Worm (Caenorhabditis elegans) whole organism, L4 larva: ENCODE measurements around the gene F17C11.2.

Experiments
- egl-27 ChIP-seq: sonication (generic microtip); optimal IDR thresholded peaks from 3 replicates; lab custom pipeline; 2017; ENCODE audit warnings: missing biosample characterization, missing genetic modification reagents, missing genetic modification characterization
- jun-1 ChIP-seq: fragments of 150-350 bp; optimal IDR thresholded peaks from 2 replicates; lab custom pipeline; 2014; ENCODE audit warnings: missing biosample characterization, missing genetic modification reagents, missing genetic modification characterization
- lin-1 ChIP-seq: fragments of 200-800 bp; sonication (Bioruptor generic); IDR thresholded peaks from 2 replicates; pipeline ENCODE4 v1.3.6; 2022; ENCODE audit warnings: missing genetic modification reagents, missing genetic modification characterization, missing compliant biosample characterization
- lin-15B ChIP-seq: fragments of 150-350 bp; sonication (generic microtip); optimal IDR thresholded peaks from 3 replicates; lab custom pipeline; 2014; ENCODE audit warnings: missing biosample characterization, missing genetic modification characterization
- nhr-10 ChIP-seq: fragments of 150-350 bp; optimal IDR thresholded peaks from 2 replicates; lab custom pipeline; 2014; ENCODE audit warnings: missing biosample characterization, missing genetic modification characterization
- nhr-11 ChIP-seq: fragments of 150-350 bp; optimal IDR thresholded peaks from 2 replicates; lab custom pipeline; 2014; ENCODE audit warnings: missing biosample characterization, missing genetic modification characterization
- nhr-48 ChIP-seq: sonication (generic microtip); optimal IDR thresholded peaks from 2 replicates; lab custom pipeline; 2016; ENCODE audit warnings: mild to moderate bottlenecking, missing genetic modification characterization, missing compliant biosample characterization
- nhr-6 ChIP-seq: fragments of 150-350 bp; optimal IDR thresholded peaks from 2 replicates; lab custom pipeline; 2014; ENCODE audit warnings: missing biosample characterization, missing genetic modification characterization
- nhr-76 ChIP-seq: fragments of 150-350 bp; optimal IDR thresholded peaks from 2 replicates; lab custom pipeline; 2014; ENCODE audit warnings: missing biosample characterization, missing genetic modification characterization
- tra-1 ChIP-seq: fragments of 200-800 bp; sonication (Bioruptor generic); IDR thresholded peaks from 2 replicates; pipeline ENCODE4 v1.3.6; 2022; ENCODE audit warnings: missing genetic modification reagents, missing genetic modification characterization, missing compliant biosample characterization
- unc-39 ChIP-seq: sonication (generic microtip); optimal IDR thresholded peaks from 2 replicates; lab custom pipeline; 2017; ENCODE audit warnings: missing biosample characterization, missing genetic modification characterization
- ztf-11 ChIP-seq: fragments of 150-350 bp; optimal IDR thresholded peaks from 2 replicates; lab custom pipeline; 2014; ENCODE audit warnings: missing biosample characterization, missing genetic modification characterization

ce11 chrV:10954832-10955231, 6.8 kb downstream of the F17C11.2 start, which contains the start of gene F17C11.6:
- TF ChIP-seq nhr-11 (tag; lab: Kevin White, UChicago) (no peak), lin-1 (no peak), tra-1 (GFP tag; lab: Robert Waterston, UW) (no peak), nhr-10 (tag; lab: Kevin White, UChicago) (no peak), jun-1 (no peak), nhr-6 (tag; lab: Kevin White, UChicago) (no peak), lin-15B (tag; lab: Kevin White, UChicago) (no peak), nhr-76 (tag; lab: Kevin White, UChicago) (no peak), egl-27 (tag; lab: Kevin White, UChicago) (no peak), unc-39 (no peak), nhr-48 (no peak), ztf-11 (tag; lab: Kevin White, UChicago) (no peak)
